Worm (Caenorhabditis elegans): Measurements from ENCODE around the gene spch-1.

- TF ChIP-seq W03F9.2 (tag; optimal IDR thresholded peaks at IDR 0.05) (no peak), dao-5 (tag; optimal IDR thresholded peaks at IDR 0.05) (no peak)
Measured at ce11 chrIV:10135817-10136216, 24.5 kb upstream of the spch-1 start, which contains the start of gene K08F4.5.

All from whole organism, L4/young adult.